Worm (Caenorhabditis elegans): ENCODE results near the gene exc-12.
A peak's percentile ranks its signal among the peaks of the same experiment; 100 is the strongest.

The exc-12 gene

DNA sequence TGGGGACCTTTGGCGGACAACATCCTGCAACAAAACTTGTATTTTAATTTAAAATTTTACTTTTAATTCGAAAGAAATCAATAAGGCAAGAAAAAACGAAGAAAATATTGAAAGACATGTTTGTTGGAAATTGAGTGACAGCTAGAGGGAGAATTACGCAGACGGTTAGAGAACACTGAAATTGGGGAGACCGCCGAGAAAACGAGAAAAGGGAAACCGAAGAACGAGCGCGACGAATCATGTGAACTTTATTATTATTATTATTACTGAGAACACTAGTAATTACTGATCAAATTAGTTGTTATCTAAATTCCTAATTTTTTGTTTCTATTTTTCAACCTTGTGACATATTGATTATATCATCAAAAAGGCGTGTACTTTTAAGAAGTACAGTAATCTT is 21.3 kb downstream of the exc-12 start, which contains the start of gene mmad-1 (continued):
- TF ChIP-seq dmd-6 (GFP tag; IDR thresholded peaks at IDR 0.05): peak; percentile 78
- 0 out of 2 replicates have a peak, but pooled peaks have one; percentile 16 for TF ChIP-seq arid-1 (GFP tag; conservative IDR thresholded peaks at IDR 0.05)
- no peak for TF ChIP-seq unc-39 (tag; optimal IDR thresholded peaks at IDR 0.05)
- no peak for TF ChIP-seq madf-9 (GFP tag; conservative IDR thresholded peaks at IDR 0.05)
- TF ChIP-seq mes-2 (tag; optimal IDR thresholded peaks at IDR 0.05; ENCODE audit: poor library complexity, severe bottlenecking): peak; percentile 43
- TF ChIP-seq F37D6.2 (tag; optimal IDR thresholded peaks at IDR 0.05): no peak
- TF ChIP-seq nhr-77 (tag; optimal IDR thresholded peaks at IDR 0.05): no peak
- TF ChIP-seq Y48G9A.11 (GFP tag; IDR thresholded peaks at IDR 0.05): no peak
- TF ChIP-seq fos-1 (tag; optimal IDR thresholded peaks at IDR 0.05): no peak
- no peak for TF ChIP-seq nhr-41 (GFP tag; IDR thresholded peaks at IDR 0.05)
- no peak for TF ChIP-seq egl-43 (GFP tag; IDR thresholded peaks at IDR 0.05)
- TF ChIP-seq ceh-82 (tag; optimal IDR thresholded peaks at IDR 0.05): no peak
- peak; percentile 87 for TF ChIP-seq hlh-11 (tag; optimal IDR thresholded peaks at IDR 0.05)
- no peak for TF ChIP-seq set-16 (GFP tag; IDR thresholded peaks at IDR 0.05)
- no peak for TF ChIP-seq spr-3 (GFP tag; optimal IDR thresholded peaks at IDR 0.05)
- no peak for TF ChIP-seq ZK337.2 (GFP tag; IDR thresholded peaks at IDR 0.05)
- TF ChIP-seq nhr-6 (tag; optimal IDR thresholded peaks at IDR 0.05): peak; percentile 59
- TF ChIP-seq snpc-1.2 (GFP tag; IDR thresholded peaks at IDR 0.05): no peak
- TF ChIP-seq Y5F2A.4 (GFP tag; optimal IDR thresholded peaks at IDR 0.05): no peak
- no peak for TF ChIP-seq nhr-25 (tag; optimal IDR thresholded peaks at IDR 0.05; ENCODE audit: borderline replicate concordance, insufficient read depth)
- no peak for TF ChIP-seq ztf-11 (tag; optimal IDR thresholded peaks at IDR 0.05)
- peak; percentile 84 for TF ChIP-seq dve-1 (tag; optimal IDR thresholded peaks at IDR 0.05; ENCODE audit: insufficient read depth)
- peak; percentile 44; the same call in 1 of the 2 replicates for TF ChIP-seq mdt-29 (GFP tag; IDR thresholded peaks at IDR 0.05)
- TF ChIP-seq ceh-32 (tag; optimal IDR thresholded peaks at IDR 0.05; ENCODE audit: poor library complexity): no peak
- no peak for TF ChIP-seq lin-29 (GFP tag; IDR thresholded peaks at IDR 0.05)
- peak; percentile 3 for TF ChIP-seq ztf-7 (tag; optimal IDR thresholded peaks at IDR 0.05)
- 0 out of 2 replicates have a peak, but pooled peaks have one; percentile 35 for TF ChIP-seq zfp-3 (GFP tag; conservative IDR thresholded peaks at IDR 0.05)
- peak in 1 of 2 experiments; percentile 46 for TF ChIP-seq unc-62 (GFP tag; optimal IDR thresholded peaks at IDR 0.05 in 1 of 2)
- no peak for TF ChIP-seq unc-62 (tag; optimal IDR thresholded peaks at IDR 0.05)
- no peak for TF ChIP-seq F26F4.8 (GFP tag; conservative IDR thresholded peaks at IDR 0.05)
- no peak for TF ChIP-seq ceh-28 (tag; optimal IDR thresholded peaks at IDR 0.05)
- TF ChIP-seq mdl-1 (tag; optimal IDR thresholded peaks at IDR 0.05): peak in 1 of 2 experiments; percentile 62
- no peak for TF ChIP-seq lin-15B (tag; optimal IDR thresholded peaks at IDR 0.05)
- TF ChIP-seq snpc-4 (tag; optimal IDR thresholded peaks at IDR 0.05): no peak
- no peak for TF ChIP-seq nhr-48 (tag; optimal IDR thresholded peaks at IDR 0.05)
- TF ChIP-seq lin-1 (GFP tag; IDR thresholded peaks at IDR 0.05): no peak
- peak; percentile 19 to 64 for TF ChIP-seq lsy-2 (tag; optimal IDR thresholded peaks at IDR 0.05)
- no peak for TF ChIP-seq fkh-10 (GFP tag; optimal IDR thresholded peaks at IDR 0.05)
- TF ChIP-seq nhr-28 (tag; optimal IDR thresholded peaks at IDR 0.05): peak; percentile 58
- TF ChIP-seq mxl-3 (GFP tag; optimal IDR thresholded peaks at IDR 0.05): peak; percentile 6
- TF ChIP-seq mxl-2 (GFP tag; conservative IDR thresholded peaks at IDR 0.05): no peak
- TF ChIP-seq tra-1 (GFP tag; IDR thresholded peaks at IDR 0.05): no peak
- TF ChIP-seq lin-38 (GFP tag; IDR thresholded peaks at IDR 0.05): no peak; the same call in 1 of the 2 replicates
- TF ChIP-seq gei-8 (GFP tag; optimal IDR thresholded peaks at IDR 0.05): no peak
- no peak for TF ChIP-seq ces-1 (GFP tag; optimal IDR thresholded peaks at IDR 0.05)
- 0 out of 2 replicates have a peak, but pooled peaks have one; percentile 55 for TF ChIP-seq ctbp-1 (GFP tag; IDR thresholded peaks at IDR 0.05)
- no peak for TF ChIP-seq Y105C5A.15 (GFP tag; IDR thresholded peaks at IDR 0.05)
- no peak for TF ChIP-seq skn-1 (tag; optimal IDR thresholded peaks at IDR 0.05)
- no peak for TF ChIP-seq nhr-42 (GFP tag; IDR thresholded peaks at IDR 0.05)
- no peak for TF ChIP-seq jun-1 (tag; optimal IDR thresholded peaks at IDR 0.05)
- TF ChIP-seq hlh-30 (tag; optimal IDR thresholded peaks at IDR 0.05; ENCODE audit: insufficient read depth): peak; percentile 84
